Fruit fly (Drosophila melanogaster): ENCODE results near the gene Manf.

DNA sequence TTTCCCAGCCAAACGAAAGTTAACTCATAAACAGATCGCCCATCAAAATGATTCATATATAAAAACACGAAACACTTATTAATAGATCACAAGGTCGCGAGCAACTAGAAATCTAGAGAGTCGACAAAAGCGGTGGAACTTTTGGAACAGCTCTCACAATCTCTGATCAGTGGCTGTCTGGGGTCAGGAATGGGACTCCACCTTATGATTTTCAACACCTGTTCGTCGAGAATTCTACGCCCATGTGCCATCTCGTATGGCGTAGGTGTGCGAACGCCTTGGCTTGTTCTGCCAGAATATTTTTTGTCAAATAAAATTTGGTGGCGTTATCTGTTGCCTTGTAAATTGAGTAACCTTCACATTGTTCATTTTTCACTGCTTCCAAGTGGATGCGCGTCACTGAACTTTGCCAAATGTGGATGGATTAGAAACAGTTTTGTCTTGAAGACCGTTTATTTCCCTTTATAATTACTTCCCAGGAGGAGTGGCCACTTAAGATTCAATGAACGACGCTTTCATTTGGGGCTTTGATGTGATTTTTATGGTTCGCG lies 6.3 kb downstream of the Manf start:
- TF ChIP-seq Sp1 (GFP tag; optimal IDR thresholded peaks at IDR 0.05) (no peak), usp (GFP tag; optimal IDR thresholded peaks at IDR 0.05) (no peak), dsf (GFP tag; optimal IDR thresholded peaks at IDR 0.05; ENCODE audit: borderline replicate concordance) (no peak), pan (optimal IDR thresholded peaks at IDR 0.05) (no peak), jim (GFP tag; optimal IDR thresholded peaks at IDR 0.05) (no peak), Dif (GFP tag; optimal IDR thresholded peaks at IDR 0.05; ENCODE audit: partially characterized antibody) (no peak), psq (GFP tag; optimal IDR thresholded peaks at IDR 0.05) (no peak), h (GFP tag; optimal IDR thresholded peaks at IDR 0.05) (no peak), OdsH (GFP tag; optimal IDR thresholded peaks at IDR 0.05) (no peak), Hr78 (GFP tag; optimal IDR thresholded peaks at IDR 0.05) (no peak)

All from whole organism, wandering third instar larva.